Fruit fly (Drosophila melanogaster) whole organism, prepupa: ENCODE measurements around the gene CG45089.

ENCODE experiments used
- CG11902 ChIP-seq: fragments of 200-800 bp; sonication (Bioruptor generic); optimal IDR thresholded peaks from 3 replicates; lab custom pipeline; 2016; ENCODE audit warnings: missing biosample characterization, missing genetic modification characterization
- CG1621 ChIP-seq: fragments of 200-800 bp; sonication (Bioruptor generic); optimal IDR thresholded peaks from 3 replicates; lab custom pipeline; 2018; ENCODE audit warnings: missing biosample characterization, mild to moderate bottlenecking, missing genetic modification characterization
- CG6276 ChIP-seq: fragments of 200-800 bp; sonication (Bioruptor generic); optimal IDR thresholded peaks from 2 replicates; lab custom pipeline; 2017; ENCODE audit warnings: missing biosample characterization, mild to moderate bottlenecking, missing genetic modification characterization
- Ets21C ChIP-seq: fragments of 200-800 bp; sonication (Bioruptor generic); optimal IDR thresholded peaks from 3 replicates; lab custom pipeline; 2016; ENCODE audit warnings: missing biosample characterization, missing genetic modification characterization
- achi ChIP-seq: fragments of 200-800 bp; sonication (Bioruptor generic); optimal IDR thresholded peaks from 3 replicates; lab custom pipeline; 2016; ENCODE audit warnings: missing biosample characterization, missing genetic modification characterization
- cyc ChIP-seq: fragments of 200-800 bp; sonication (Bioruptor generic); optimal IDR thresholded peaks from 3 replicates; lab custom pipeline; 2016; ENCODE audit warnings: missing biosample characterization, missing genetic modification characterization

- TF ChIP-seq Ets21C (GFP tag; lab: Kevin White, UChicago) (no peak), cyc (no peak), CG6276 (GFP tag; lab: Kevin White, UChicago) (no peak), achi (GFP tag; lab: Kevin White, UChicago) (no peak), CG1621 (tag; lab: Kevin White, UChicago) (no peak), CG11902 (GFP tag; lab: Kevin White, UChicago) (no peak)
These were observed 31.3 kb upstream of the CG45089 start for dm6 chrX:7924913-7925312.
